Fruit fly (Drosophila melanogaster) whole organism, wandering third instar larva: ENCODE results near the gene Drsl1.

Experiments
- CrebA ChIP-seq: fragments of 200-800 bp; sonication (Bioruptor generic); optimal IDR thresholded peaks from 2 replicates; lab custom pipeline; 2016; ENCODE audit warnings: missing biosample characterization, mild to moderate bottlenecking, missing genetic modification characterization, borderline replicate concordance
- Jra ChIP-seq: sonication (Bioruptor generic); optimal IDR thresholded peaks from 2 replicates; lab custom pipeline; 2016; ENCODE audit warnings: missing biosample characterization, missing genetic modification characterization
- Mio ChIP-seq: sonication (Bioruptor generic); optimal IDR thresholded peaks from 2 replicates; lab custom pipeline; 2016; ENCODE audit warnings: missing biosample characterization, missing genetic modification characterization
- brk ChIP-seq: fragments of 200-800 bp; sonication (Bioruptor generic); optimal IDR thresholded peaks from 2 replicates; lab custom pipeline; 2016; ENCODE audit warnings: missing biosample characterization, mild to moderate bottlenecking, missing genetic modification characterization
- foxo ChIP-seq, 2 experiments: fragments of 200-800 bp; sonication (Bioruptor generic); optimal IDR thresholded peaks; 2 replicates in 1 of 2; 3 replicates in 1 of 2; lab custom pipeline; 2016 to 2017; ENCODE audit warnings: missing biosample characterization in 2 of 2, missing genetic modification characterization in 2 of 2
- fru ChIP-seq: fragments of 200-800 bp; sonication (Bioruptor generic); optimal IDR thresholded peaks from 3 replicates; lab custom pipeline; 2016; ENCODE audit warnings: missing biosample characterization, mild to moderate bottlenecking, missing genetic modification characterization
- pan ChIP-seq: fragments of >200 bp; optimal IDR thresholded peaks from 2 replicates; lab custom pipeline; 2017
- usp ChIP-seq: fragments of >200 bp; optimal IDR thresholded peaks from 2 replicates; lab custom pipeline; 2017; ENCODE audit warnings: missing biosample characterization, missing genetic modification characterization

- TF ChIP-seq foxo (GFP tag; optimal IDR thresholded peaks at IDR 0.05; lab: Kevin White, UChicago) (no peak), usp (GFP tag; lab: Kevin White, UChicago) (no peak), Jra (GFP tag; lab: Kevin White, UChicago) (no peak), fru (GFP tag; lab: Kevin White, UChicago) (no peak), Mio (GFP tag; lab: Kevin White, UChicago) (no peak), brk (no peak), pan (lab: Kevin White, UChicago) (no peak), CrebA (no peak)
Observed at dm6 chr3L:3373994-3374623, 38.5 kb upstream of the Drsl1 start, which contains the start of the genes Ythdc1 and CG12010.
